Worm (Caenorhabditis elegans) whole organism, L1 larva: ENCODE measurements around the gene ZK666.1.

Experiments
- ama-1 ChIP-seq: fragments of 150-350 bp; optimal IDR thresholded peaks from 2 replicates; lab custom pipeline; 2014
- sptf-1 ChIP-seq: fragments of 150-350 bp; optimal IDR thresholded peaks from 2 replicates; lab custom pipeline; 2014; ENCODE audit warnings: missing biosample characterization, missing genetic modification characterization

- TF ChIP-seq ama-1 (lab: Kevin White, UChicago) (no peak), sptf-1 (no peak)
These were observed 26.0 kb downstream of the ZK666.1 start for ce11 chrII:10444971-10445707.
